Fruit fly (Drosophila melanogaster): ENCODE measurements around the gene CG3246.
A peak's percentile ranks its signal among the peaks of the same experiment; 100 is the strongest.

dm6 chr2L:3475168-3475567 lies 13.4 kb upstream of the CG3246 start:
- no peak for TF ChIP-seq CG9705 (GFP tag; optimal IDR thresholded peaks at IDR 0.05)
- TF ChIP-seq sv (GFP tag; optimal IDR thresholded peaks at IDR 0.05) = no peak
- TF ChIP-seq foxo (GFP tag; optimal IDR thresholded peaks at IDR 0.05) = peak in 1 of 2 experiments; percentile 28
- no peak for TF ChIP-seq N (GFP tag; optimal IDR thresholded peaks at IDR 0.05)

Data from whole organism, wandering third instar larva.